Fruit fly (Drosophila melanogaster) whole organism, embryonic: Measurements from ENCODE around the gene ago.

ENCODE experiments used
- Awh ChIP-seq: fragments of 200-800 bp; sonication (Bioruptor generic); IDR thresholded peaks from 2 replicates; pipeline ENCODE4, ENCODE4 v1.3.6; 2022; ENCODE audit warnings: missing biosample characterization, missing genetic modification characterization
- B-H1 ChIP-seq: fragments of 200-800 bp; sonication (Bioruptor generic); IDR thresholded peaks from 3 replicates; pipeline ENCODE4 v1.3.6; 2022; ENCODE audit warnings: missing biosample characterization, missing genetic modification characterization
- BtbVII ChIP-seq: fragments of 200-800 bp; sonication (Bioruptor generic); optimal IDR thresholded peaks from 3 replicates; lab custom pipeline; 2017; ENCODE audit warnings: missing biosample characterization, mild to moderate bottlenecking, missing genetic modification characterization
- CG11093 ChIP-seq: fragments of 200-800 bp; sonication (Bioruptor generic); IDR thresholded peaks from 3 replicates; pipeline ENCODE4 v1.3.6; 2022; ENCODE audit warnings: missing biosample characterization, missing genetic modification characterization
- CG12071 ChIP-seq: fragments of 200-800 bp; sonication (Bioruptor generic); optimal IDR thresholded peaks from 3 replicates; lab custom pipeline; 2018; ENCODE audit warnings: missing biosample characterization, mild to moderate bottlenecking, missing genetic modification characterization
- CG12942 ChIP-seq: fragments of 200-800 bp; sonication (Bioruptor generic); optimal IDR thresholded peaks from 3 replicates; lab custom pipeline; 2016; ENCODE audit warnings: missing biosample characterization, missing genetic modification characterization
- CG14014 ChIP-seq: fragments of 200-800 bp; sonication (Bioruptor generic); IDR thresholded peaks from 2 replicates; pipeline ENCODE4 v1.3.6; 2022; ENCODE audit warnings: missing biosample characterization, missing genetic modification characterization
- CG14965 ChIP-seq: fragments of 200-800 bp; sonication (Bioruptor generic); optimal IDR thresholded peaks from 2 replicates; lab custom pipeline; 2016; ENCODE audit warnings: missing biosample characterization, missing genetic modification characterization, borderline replicate concordance
- CG15269 ChIP-seq: fragments of 200-800 bp; sonication (Bioruptor generic); optimal IDR thresholded peaks from 2 replicates; lab custom pipeline; 2018; ENCODE audit warnings: missing biosample characterization, mild to moderate bottlenecking, missing genetic modification characterization, moderate library complexity
- CG1529 ChIP-seq: fragments of 200-800 bp; sonication (Bioruptor generic); optimal IDR thresholded peaks from 3 replicates; lab custom pipeline; 2018; ENCODE audit warnings: missing biosample characterization, missing genetic modification characterization
- CG15479 ChIP-seq: fragments of 200-800 bp; sonication (Bioruptor generic); optimal IDR thresholded peaks from 3 replicates; lab custom pipeline; 2019; ENCODE audit warnings: missing biosample characterization, mild to moderate bottlenecking, missing genetic modification characterization, moderate library complexity
- CG1603 ChIP-seq: fragments of 200-800 bp; sonication (Bioruptor generic); optimal IDR thresholded peaks from 2 replicates; lab custom pipeline; 2019; ENCODE audit warnings: missing biosample characterization, mild to moderate bottlenecking, missing genetic modification characterization, moderate library complexity
- CG2678 ChIP-seq: fragments of 200-800 bp; sonication (Bioruptor generic); optimal IDR thresholded peaks from 3 replicates; lab custom pipeline; 2019; ENCODE audit warnings: missing biosample characterization, mild to moderate bottlenecking, missing genetic modification characterization, moderate library complexity
- CG42726 ChIP-seq: fragments of 200-800 bp; sonication (Bioruptor generic); IDR thresholded peaks from 2 replicates; pipeline ENCODE4 v1.3.6; 2022; ENCODE audit warnings: missing biosample characterization, missing genetic modification characterization; ENCODE audit not compliant: partially characterized antibody
- CG7372 ChIP-seq: fragments of 200-800 bp; sonication (Bioruptor generic); IDR thresholded peaks from 2 replicates; pipeline ENCODE4 v1.3.6; 2022; ENCODE audit warnings: missing biosample characterization, missing genetic modification characterization
- CG9876 ChIP-seq: fragments of 200-800 bp; sonication (Bioruptor generic); optimal IDR thresholded peaks from 2 replicates; lab custom pipeline; 2016; ENCODE audit warnings: missing biosample characterization, missing genetic modification characterization
- D19B ChIP-seq: fragments of 200-800 bp; sonication (Bioruptor generic); optimal IDR thresholded peaks from 2 replicates; lab custom pipeline; 2017; ENCODE audit warnings: missing biosample characterization, mild to moderate bottlenecking, missing genetic modification characterization
- Elba2 ChIP-seq: fragments of 200-800 bp; sonication (Bioruptor generic); optimal IDR thresholded peaks from 3 replicates; lab custom pipeline; 2016; ENCODE audit warnings: missing biosample characterization, missing genetic modification characterization
- Gug ChIP-seq: fragments of 200-800 bp; sonication (Bioruptor generic); IDR thresholded peaks from 4 replicates; pipeline ENCODE4 v1.3.6; 2022; ENCODE audit warnings: missing biosample characterization, missing genetic modification characterization
- HLH3B ChIP-seq: fragments of 200-800 bp; sonication (Bioruptor generic); IDR thresholded peaks from 2 replicates; pipeline ENCODE4 v1.3.6; 2022; ENCODE audit warnings: missing biosample characterization, missing genetic modification characterization
- HmgD ChIP-seq: fragments of 200-800 bp; sonication (Bioruptor generic); optimal IDR thresholded peaks from 3 replicates; lab custom pipeline; 2016; ENCODE audit warnings: missing biosample characterization, missing genetic modification characterization
- Hr39 ChIP-seq: fragments of >200 bp; optimal IDR thresholded peaks from 2 replicates; lab custom pipeline; 2017
- Kr ChIP-seq: fragments of 200-800 bp; sonication (Bioruptor generic); optimal IDR thresholded peaks from 2 replicates; lab custom pipeline; 2017; ENCODE audit warnings: missing biosample characterization, mild to moderate bottlenecking, missing genetic modification characterization
- Lhr ChIP-seq: fragments of 200-800 bp; sonication (Bioruptor generic); optimal IDR thresholded peaks from 3 replicates; lab custom pipeline; 2017; ENCODE audit warnings: mild to moderate bottlenecking, missing biosample characterization, missing genetic modification reagents, missing genetic modification characterization
- NC2β ChIP-seq: fragments of 200-800 bp; sonication (Bioruptor generic); optimal IDR thresholded peaks from 2 replicates; lab custom pipeline; 2016; ENCODE audit warnings: missing biosample characterization, missing genetic modification characterization
- Oli ChIP-seq: fragments of 200-800 bp; sonication (Bioruptor generic); optimal IDR thresholded peaks from 2 replicates; lab custom pipeline; 2018; ENCODE audit warnings: missing biosample characterization, mild to moderate bottlenecking, missing genetic modification characterization, moderate library complexity
- Spps ChIP-seq: fragments of 200-800 bp; sonication (Bioruptor generic); optimal IDR thresholded peaks from 2 replicates; lab custom pipeline; 2018; ENCODE audit warnings: missing biosample characterization, mild to moderate bottlenecking, missing genetic modification characterization
- Usf ChIP-seq: fragments of 200-800 bp; sonication (Bioruptor generic); optimal IDR thresholded peaks from 2 replicates; lab custom pipeline; 2017; ENCODE audit warnings: missing genotype, missing biosample characterization, missing genetic modification characterization
- Xrp1 ChIP-seq: fragments of 200-800 bp; sonication (Bioruptor generic); IDR thresholded peaks from 2 replicates; pipeline ENCODE4 v1.3.6; 2022; ENCODE audit warnings: missing biosample characterization, missing genetic modification characterization
- YL-1 ChIP-seq: fragments of 200-800 bp; sonication (Bioruptor generic); optimal IDR thresholded peaks from 3 replicates; lab custom pipeline; 2017; ENCODE audit warnings: missing biosample characterization, mild to moderate bottlenecking, missing genetic modification characterization
- ab ChIP-seq: fragments of 200-800 bp; sonication (Bioruptor generic); optimal IDR thresholded peaks from 2 replicates; lab custom pipeline; 2016; ENCODE audit warnings: missing biosample characterization, missing genetic modification characterization
- ase ChIP-seq: fragments of 200-800 bp; sonication (Bioruptor generic); IDR thresholded peaks from 3 replicates; pipeline ENCODE4 v1.3.6; 2022; ENCODE audit warnings: missing biosample characterization, missing genetic modification characterization
- da ChIP-seq: fragments of 200-800 bp; sonication (Bioruptor generic); optimal IDR thresholded peaks from 2 replicates; lab custom pipeline; 2016; ENCODE audit warnings: missing biosample characterization, missing genetic modification characterization
- dan ChIP-seq: fragments of 200-800 bp; sonication (Bioruptor generic); IDR thresholded peaks from 2 replicates; pipeline ENCODE4 v1.3.6; 2022; ENCODE audit warnings: missing biosample characterization, missing genetic modification characterization
- dati ChIP-seq: fragments of 200-800 bp; sonication (Bioruptor generic); IDR thresholded peaks from 2 replicates; pipeline ENCODE4 v1.3.6; 2022; ENCODE audit warnings: missing biosample characterization, missing genetic modification characterization
- fru ChIP-seq: fragments of >200 bp; optimal IDR thresholded peaks from 2 replicates; lab custom pipeline; 2017
- gem ChIP-seq: fragments of 200-800 bp; sonication (Bioruptor generic); optimal IDR thresholded peaks from 2 replicates; lab custom pipeline; 2019; ENCODE audit warnings: missing biosample characterization, mild to moderate bottlenecking, missing genetic modification characterization, moderate library complexity
- kah ChIP-seq: fragments of 200-800 bp; sonication (Bioruptor generic); optimal IDR thresholded peaks from 2 replicates; lab custom pipeline; 2018; ENCODE audit warnings: missing biosample characterization, mild to moderate bottlenecking, missing genetic modification characterization
- lab ChIP-seq: fragments of 200-800 bp; sonication (Bioruptor generic); optimal IDR thresholded peaks from 3 replicates; lab custom pipeline; 2017; ENCODE audit warnings: missing biosample characterization, missing genetic modification characterization, mild to moderate bottlenecking, moderate library complexity, missing genetic modification reagents
- lmd ChIP-seq: fragments of 200-800 bp; sonication (Bioruptor generic); IDR thresholded peaks from 2 replicates; pipeline ENCODE4 v1.3.6; 2022; ENCODE audit warnings: missing biosample characterization, missing genetic modification characterization
- onecut ChIP-seq: fragments of 200-800 bp; sonication (Bioruptor generic); IDR thresholded peaks from 2 replicates; pipeline ENCODE4 v1.3.6; 2022; ENCODE audit warnings: missing biosample characterization, missing genetic modification characterization
- p53 ChIP-seq: fragments of 200-800 bp; sonication (Bioruptor generic); optimal IDR thresholded peaks from 2 replicates; lab custom pipeline; 2016; ENCODE audit warnings: missing biosample characterization, missing genetic modification characterization
- peb ChIP-seq: fragments of 200-800 bp; sonication (Bioruptor generic); IDR thresholded peaks from 2 replicates; pipeline ENCODE4 v1.3.6; 2022; ENCODE audit warnings: missing biosample characterization, missing genetic modification characterization
- pnt ChIP-seq: fragments of 200-800 bp; sonication (Bioruptor generic); optimal IDR thresholded peaks from 3 replicates; lab custom pipeline; 2016; ENCODE audit warnings: missing biosample characterization, missing genetic modification characterization
- rib ChIP-seq: fragments of 200-800 bp; sonication (Bioruptor generic); IDR thresholded peaks from 2 replicates; pipeline ENCODE4 v1.3.6; 2022; ENCODE audit warnings: missing biosample characterization, missing genetic modification characterization
- schlank ChIP-seq: fragments of 200-800 bp; sonication (Bioruptor generic); optimal IDR thresholded peaks from 2 replicates; lab custom pipeline; 2018; ENCODE audit warnings: missing biosample characterization, mild to moderate bottlenecking, missing genetic modification characterization
- sug ChIP-seq: fragments of 200-800 bp; optimal IDR thresholded peaks from 2 replicates; lab custom pipeline; 2019; ENCODE audit warnings: missing biosample characterization, mild to moderate bottlenecking, missing genetic modification characterization, moderate library complexity
- tgo ChIP-seq: fragments of 200-800 bp; sonication (Bioruptor generic); IDR thresholded peaks from 3 replicates; pipeline ENCODE4 v1.3.6; 2022; ENCODE audit warnings: missing biosample characterization, missing genetic modification characterization
- toy ChIP-seq: fragments of 200-800 bp; sonication (Bioruptor generic); IDR thresholded peaks from 2 replicates; pipeline ENCODE4 v1.3.6; 2022; ENCODE audit warnings: missing biosample characterization, missing genetic modification characterization
- zf30C ChIP-seq: fragments of 200-800 bp; sonication (Bioruptor generic); optimal IDR thresholded peaks from 3 replicates; lab custom pipeline; 2018; ENCODE audit warnings: missing biosample characterization, mild to moderate bottlenecking, missing genetic modification characterization

ago gene

DNA sequence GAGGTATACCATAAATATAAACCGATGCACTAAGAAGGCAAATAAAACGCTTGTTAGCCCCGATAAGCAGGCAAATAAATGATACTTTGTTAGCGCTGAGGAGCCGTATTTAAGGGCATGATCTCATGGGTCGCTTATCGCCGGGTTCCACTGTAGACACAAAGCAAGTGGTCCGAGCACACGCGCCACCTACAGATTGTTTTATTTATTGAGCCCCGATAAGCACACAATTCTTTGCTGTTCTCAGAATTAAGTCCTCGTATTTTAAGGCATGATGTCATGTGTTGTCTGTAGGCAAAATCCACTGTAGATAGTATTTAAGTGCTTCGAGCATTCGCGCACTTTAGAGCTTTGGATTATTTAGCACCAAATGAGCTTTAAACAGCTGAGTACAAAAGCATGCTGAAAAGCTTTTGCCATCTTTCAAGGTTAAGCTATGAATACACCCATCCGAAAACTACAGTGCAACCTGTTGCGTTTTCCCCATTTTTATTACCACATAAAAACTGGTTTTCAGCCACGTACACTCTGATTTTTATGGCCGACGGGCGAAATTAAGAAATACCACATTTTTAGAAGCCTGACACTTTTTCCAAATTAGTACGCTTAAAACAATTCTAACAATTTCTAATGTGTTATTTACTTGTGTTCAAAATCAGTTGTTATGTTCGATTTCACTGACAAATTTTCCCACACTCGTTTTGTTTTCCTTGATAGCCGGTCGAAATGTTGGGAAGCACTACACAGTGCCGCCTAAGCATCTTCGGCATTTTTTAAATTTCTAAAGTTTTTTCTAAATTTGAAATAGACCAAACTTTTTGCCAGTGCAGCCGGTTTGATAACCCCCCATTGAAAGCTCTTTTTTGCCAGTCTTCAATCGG lies 14.4 kb downstream of the ago start, which contains the start of gene Sqor (continued):
- TF ChIP-seq kah (GFP tag; lab: Kevin White, UChicago) (peak; percentile 44), Awh (GFP tag; lab: Robert Waterston, UW) (peak; percentile 64; the same call in 1 of the 2 replicates), CG9876 (GFP tag; lab: Kevin White, UChicago) (peak; percentile 88), schlank (tag; lab: Kevin White, UChicago) (peak; percentile 76), da (GFP tag; lab: Kevin White, UChicago) (peak; percentile 66), CG11093 (GFP tag; lab: Robert Waterston, UW) (peak; percentile 57; the same call in 1 of the 3 replicates), CG2678 (peak; percentile 94), dan (GFP tag; lab: Robert Waterston, UW) (no peak), dati (GFP tag; lab: Robert Waterston, UW) (0 out of 2 replicates have a peak, but pooled peaks have one; percentile 1), p53 (GFP tag; lab: Kevin White, UChicago) (peak; percentile 79), Elba2 (GFP tag; lab: Kevin White, UChicago) (no peak), Usf (GFP tag; lab: Kevin White, UChicago) (peak; percentile 71), onecut (peak; percentile 58), B-H1 (GFP tag; lab: Robert Waterston, UW) (peak; percentile 44), sug (tag; lab: Kevin White, UChicago) (peak; percentile 88), CG15269 (tag; lab: Kevin White, UChicago) (peak; percentile 92), Gug (peak; percentile 73; the same call in 3 of the 4 replicates), pnt (GFP tag; lab: Kevin White, UChicago) (peak; percentile 82), CG42726 (GFP tag; lab: Robert Waterston, UW) (no peak), Kr (GFP tag; lab: Kevin White, UChicago) (no peak), ase (GFP tag; lab: Robert Waterston, UW) (peak; percentile 76; the same call in 2 of the 3 replicates), CG12942 (peak; percentile 49), lab (GFP tag; lab: Kevin White, UChicago) (peak; percentile 84), lmd (GFP tag; lab: Robert Waterston, UW) (peak; percentile 77), CG7372 (GFP tag; lab: Robert Waterston, UW) (peak; percentile 60), zf30C (peak; percentile 80), CG14965 (GFP tag; lab: Kevin White, UChicago) (peak; percentile 41), CG1603 (peak; percentile 89), fru (lab: Kevin White, UChicago) (no peak), Xrp1 (peak; percentile 31; the same call in 1 of the 2 replicates), tgo (GFP tag; lab: Robert Waterston, UW) (peak; percentile 77), CG1529 (GFP tag; lab: Kevin White, UChicago) (peak; percentile 69), NC2β (GFP tag; lab: Kevin White, UChicago) (peak; percentile 64), Hr39 (lab: Kevin White, UChicago) (no peak), HmgD (peak; percentile 82), CG15479 (GFP tag; lab: Kevin White, UChicago) (no peak), Oli (tag; lab: Kevin White, UChicago) (peak; percentile 87), peb (no peak; the same call in none of the 2 replicates), Lhr (GFP tag; lab: Kevin White, UChicago) (peak; percentile 28), gem (tag; lab: Kevin White, UChicago) (peak; percentile 92), YL-1 (GFP tag; lab: Kevin White, UChicago) (peak; percentile 71), D19B (GFP tag; lab: Kevin White, UChicago) (peak; percentile 82), rib (GFP tag; lab: Robert Waterston, UW) (peak; percentile 84), toy (GFP tag; lab: Robert Waterston, UW) (peak; percentile 60; the same call in 1 of the 2 replicates), CG12071 (GFP tag; lab: Kevin White, UChicago) (peak; percentile 76), CG14014 (peak; percentile 80), BtbVII (GFP tag; lab: Kevin White, UChicago) (peak; percentile 90), Spps (tag; lab: Kevin White, UChicago) (no peak), HLH3B (peak; percentile 59), ab (GFP tag; lab: Kevin White, UChicago) (peak; percentile 50)
